Worm (Caenorhabditis elegans) whole organism, late embryonic: ENCODE results near the gene acbp-4.
A peak's percentile ranks its signal among the peaks of the same experiment; 100 is the strongest.

Source experiments
- C08G9.2 ChIP-seq: sonication (generic microtip); optimal IDR thresholded peaks from 2 replicates; lab custom pipeline; 2016; ENCODE audit warnings: mild to moderate bottlenecking, missing genetic modification characterization, moderate library complexity, missing compliant biosample characterization
- F13H6.1 ChIP-seq: sonication (generic microtip); optimal IDR thresholded peaks from 2 replicates; lab custom pipeline; 2016; ENCODE audit warnings: missing genetic modification characterization, missing compliant biosample characterization
- K02D7.2 ChIP-seq: sonication (generic microtip); optimal IDR thresholded peaks from 2 replicates; lab custom pipeline; 2017; ENCODE audit warnings: mild to moderate bottlenecking, missing genetic modification characterization, missing compliant biosample characterization
- K09A11.1 ChIP-seq: sonication (generic microtip); optimal IDR thresholded peaks from 2 replicates; lab custom pipeline; 2017; ENCODE audit warnings: antibody characterized with exemption, mild to moderate bottlenecking, missing genetic modification characterization, missing compliant biosample characterization; ENCODE audit not compliant: insufficient read depth
- T23F11.4 ChIP-seq: fragments of 200-800 bp; sonication (Bioruptor generic); optimal IDR thresholded peaks from 2 replicates; lab custom pipeline; 2018; ENCODE audit warnings: mild to moderate bottlenecking, missing genetic modification characterization, missing compliant biosample characterization
- Y22D7AL.16 ChIP-seq: sonication (generic microtip); optimal IDR thresholded peaks from 2 replicates; lab custom pipeline; 2016; ENCODE audit warnings: missing genetic modification characterization, missing compliant biosample characterization
- ceh-14 ChIP-seq: sonication (generic microtip); optimal IDR thresholded peaks from 2 replicates; lab custom pipeline; 2016; ENCODE audit warnings: missing genotype, missing genetic modification characterization, missing compliant biosample characterization
- ceh-18 ChIP-seq: sonication (generic microtip); optimal IDR thresholded peaks from 2 replicates; lab custom pipeline; 2016; ENCODE audit warnings: missing genetic modification characterization, missing compliant biosample characterization
- ceh-19 ChIP-seq: fragments of 200-800 bp; sonication (Bioruptor generic); optimal IDR thresholded peaks from 2 replicates; lab custom pipeline; 2018; ENCODE audit warnings: mild to moderate bottlenecking, missing genetic modification characterization, missing compliant biosample characterization
- ceh-30 ChIP-seq: fragments of 150-350 bp; optimal IDR thresholded peaks from 2 replicates; lab custom pipeline; 2014; ENCODE audit warnings: missing biosample characterization, missing genetic modification characterization
- ceh-31 ChIP-seq: sonication (generic microtip); optimal IDR thresholded peaks from 2 replicates; lab custom pipeline; 2016; ENCODE audit warnings: missing genetic modification characterization, missing compliant biosample characterization
- ceh-34 ChIP-seq: sonication (generic microtip); optimal IDR thresholded peaks from 2 replicates; lab custom pipeline; 2016; ENCODE audit warnings: mild to moderate bottlenecking, missing genetic modification characterization, missing compliant biosample characterization
- ceh-48 ChIP-seq: sonication (generic microtip); optimal IDR thresholded peaks from 2 replicates; lab custom pipeline; 2016; ENCODE audit warnings: missing genetic modification characterization, inconsistent platforms, missing compliant biosample characterization
- ceh-6 ChIP-seq: fragments of 200-800 bp; sonication (Bioruptor generic); optimal IDR thresholded peaks from 2 replicates; lab custom pipeline; 2018; ENCODE audit warnings: mild to moderate bottlenecking, missing genetic modification characterization, missing compliant biosample characterization
- ceh-9 ChIP-seq: sonication (generic microtip); optimal IDR thresholded peaks from 2 replicates; lab custom pipeline; 2016; ENCODE audit warnings: mild to moderate bottlenecking, missing genetic modification characterization, inconsistent platforms, missing compliant biosample characterization
- ets-4 ChIP-seq: sonication (generic microtip); optimal IDR thresholded peaks from 2 replicates; lab custom pipeline; 2016; ENCODE audit warnings: missing genetic modification characterization, missing compliant biosample characterization
- eyg-1 ChIP-seq: sonication (generic microtip); optimal IDR thresholded peaks from 2 replicates; lab custom pipeline; 2016; ENCODE audit warnings: missing genotype, missing genetic modification characterization, missing compliant biosample characterization
- hlh-13 ChIP-seq: fragments of 200-800 bp; sonication (Bioruptor generic); optimal IDR thresholded peaks from 2 replicates; lab custom pipeline; 2018; ENCODE audit warnings: mild to moderate bottlenecking, missing genetic modification characterization, missing compliant biosample characterization
- hlh-30 ChIP-seq: sonication (generic microtip); optimal IDR thresholded peaks from 2 replicates; lab custom pipeline; 2017; ENCODE audit warnings: antibody characterized with exemption, missing genetic modification characterization, missing compliant biosample characterization; ENCODE audit not compliant: insufficient read depth
- hlh-8 ChIP-seq: sonication (generic microtip); optimal IDR thresholded peaks from 2 replicates; lab custom pipeline; 2016; ENCODE audit warnings: missing genotype, missing genetic modification characterization, missing compliant biosample characterization
- lim-6 ChIP-seq: sonication (generic microtip); optimal IDR thresholded peaks from 2 replicates; lab custom pipeline; 2016; ENCODE audit warnings: missing genetic modification characterization, missing compliant biosample characterization
- lin-11 ChIP-seq: fragments of 200-800 bp; sonication (Bioruptor generic); optimal IDR thresholded peaks from 2 replicates; lab custom pipeline; 2018; ENCODE audit warnings: mild to moderate bottlenecking, missing genetic modification characterization, missing compliant biosample characterization
- mec-3 ChIP-seq: sonication (generic microtip); optimal IDR thresholded peaks from 2 replicates; lab custom pipeline; 2016; ENCODE audit warnings: borderline replicate concordance, missing genetic modification characterization, missing compliant biosample characterization
- nfya-1 ChIP-seq: sonication (generic microtip); optimal IDR thresholded peaks from 2 replicates; lab custom pipeline; 2017; ENCODE audit warnings: missing genetic modification characterization, mild to moderate bottlenecking, missing compliant biosample characterization, antibody characterized with exemption, moderate library complexity
- nhr-11 ChIP-seq: fragments of 150-350 bp; optimal IDR thresholded peaks from 2 replicates; lab custom pipeline; 2014; ENCODE audit warnings: missing biosample characterization, missing genetic modification characterization
- npax-4 ChIP-seq: sonication (generic microtip); optimal IDR thresholded peaks from 2 replicates; lab custom pipeline; 2016; ENCODE audit warnings: missing genetic modification characterization, missing compliant biosample characterization
- pat-9 ChIP-seq: fragments of 200-800 bp; sonication (Bioruptor generic); optimal IDR thresholded peaks from 2 replicates; lab custom pipeline; 2018; ENCODE audit warnings: mild to moderate bottlenecking, missing genetic modification characterization, moderate library complexity, missing compliant biosample characterization
- pha-4 ChIP-seq: fragments of 150-350 bp; optimal IDR thresholded peaks from 2 replicates; lab custom pipeline; 2018; ENCODE audit warnings: missing biosample characterization, missing genetic modification reagents, missing genetic modification characterization
- pros-1 ChIP-seq: fragments of 150-350 bp; optimal IDR thresholded peaks from 2 replicates; lab custom pipeline; 2014; ENCODE audit warnings: missing biosample characterization, missing genetic modification reagents, missing genetic modification characterization
- ref-2 ChIP-seq: sonication (generic microtip); optimal IDR thresholded peaks from 2 replicates; lab custom pipeline; 2016; ENCODE audit warnings: missing genetic modification characterization, missing compliant biosample characterization
- rnt-1 ChIP-seq: sonication (generic microtip); optimal IDR thresholded peaks from 2 replicates; lab custom pipeline; 2016; ENCODE audit warnings: missing genetic modification characterization, missing compliant biosample characterization
- sdc-2 ChIP-seq: sonication (generic microtip); optimal IDR thresholded peaks from 2 replicates; lab custom pipeline; 2016; ENCODE audit warnings: missing genotype, missing genetic modification characterization, missing compliant biosample characterization
- sox-4 ChIP-seq: sonication (generic microtip); optimal IDR thresholded peaks from 2 replicates; lab custom pipeline; 2017; ENCODE audit warnings: mild to moderate bottlenecking, missing genetic modification characterization, inconsistent platforms, missing compliant biosample characterization
- tbx-2 ChIP-seq: sonication (generic microtip); optimal IDR thresholded peaks from 2 replicates; lab custom pipeline; 2016; ENCODE audit warnings: missing genetic modification characterization, missing compliant biosample characterization
- unc-3 ChIP-seq, 2 experiments: fragments of 200-800 bp in 1 of 2; sonication (Bioruptor generic) in 1 of 2; sonication (generic microtip) in 1 of 2; conservative IDR thresholded peaks in 1 of 2; optimal IDR thresholded peaks in 1 of 2; 2 replicates each; pipeline versions ENCODE4 v1.3.6 to Lab custom; 2016 to 2022; ENCODE audit warnings: missing compliant biosample characterization in 2 of 2, missing genetic modification characterization in 2 of 2, missing genetic modification reagents in 1 of 2
- unc-55 ChIP-seq: sonication (generic microtip); optimal IDR thresholded peaks from 2 replicates; lab custom pipeline; 2017; ENCODE audit warnings: missing biosample characterization, missing genetic modification reagents, missing genetic modification characterization
- zip-5 ChIP-seq: sonication (generic microtip); optimal IDR thresholded peaks from 2 replicates; lab custom pipeline; 2016; ENCODE audit warnings: missing genetic modification characterization, missing compliant biosample characterization
- ztf-16 ChIP-seq: sonication (generic microtip); optimal IDR thresholded peaks from 2 replicates; lab custom pipeline; 2017; ENCODE audit warnings: missing genetic modification characterization, missing compliant biosample characterization

The acbp-4 gene

DNA sequence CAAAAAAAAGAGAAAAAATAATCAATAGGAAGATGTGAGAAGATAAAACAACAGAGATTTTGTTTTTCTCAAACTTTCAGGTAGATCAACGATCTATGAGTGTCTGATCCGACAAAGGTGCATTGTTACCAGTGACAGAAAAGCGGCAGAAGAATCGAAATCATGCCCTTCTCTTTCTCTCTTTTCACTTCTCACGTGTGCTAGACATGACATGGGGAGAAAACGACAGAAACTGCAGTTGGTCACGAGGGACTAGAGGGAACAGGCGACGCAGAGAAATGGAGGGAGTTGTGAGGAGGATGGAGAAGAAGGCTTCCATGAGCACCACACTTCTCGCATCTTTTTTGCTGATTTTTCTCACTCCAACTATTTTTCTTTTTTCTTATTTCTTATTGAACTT, 26.3 kb upstream of the acbp-4 start, which contains the start of gene F56C9.10:
TSS of gene F56C9.10 (minus strand) at position 97 of the 400 bp plus-strand sequence.
- TF ChIP-seq unc-55 (GFP tag; lab: Kevin White, UChicago) (peak; percentile 89), hlh-30 (tag; lab: Kevin White, UChicago) (peak; percentile 99), hlh-13 (GFP tag; lab: Kevin White, UChicago) (no peak), T23F11.4 (GFP tag; lab: Kevin White, UChicago) (no peak), tbx-2 (tag; lab: Kevin White, UChicago) (peak; percentile 57), ceh-31 (tag; lab: Kevin White, UChicago) (peak; percentile 56), nfya-1 (peak; percentile 76), pros-1 (tag; lab: Kevin White, UChicago) (peak; percentile 54), ref-2 (peak; percentile 37), ceh-18 (tag; lab: Kevin White, UChicago) (peak; percentile 93), ceh-30 (tag; lab: Kevin White, UChicago) (no peak), ceh-48 (tag; lab: Kevin White, UChicago) (peak; percentile 9), hlh-8 (tag; lab: Kevin White, UChicago) (peak; percentile 51), sdc-2 (peak; percentile 2), sox-4 (no peak), F13H6.1 (tag; lab: Kevin White, UChicago) (no peak), ztf-16 (no peak), rnt-1 (peak; percentile 32)
- TF ChIP-seq, all 69 proteins: peak for 12

DNA sequence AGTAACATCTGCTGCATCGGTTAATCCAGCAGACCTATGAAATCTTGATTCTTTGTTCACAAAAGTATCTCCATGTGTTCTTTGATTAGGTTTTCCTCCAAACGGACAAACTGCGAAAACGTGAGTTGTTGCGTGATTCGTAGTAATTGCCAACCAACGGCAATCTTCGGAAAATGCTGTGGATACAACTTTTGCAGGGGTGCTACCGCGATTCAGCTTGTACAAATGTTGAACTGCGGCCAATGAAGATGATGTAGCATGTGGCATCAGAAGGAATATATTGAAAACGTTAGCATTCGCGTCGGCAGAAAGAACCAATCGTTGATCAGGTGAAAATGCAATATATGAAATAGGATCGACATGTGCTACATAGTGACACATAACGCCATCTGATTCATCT, 22.8 kb upstream of the acbp-4 start:
- TF ChIP-seq npax-4 (tag; lab: Kevin White, UChicago) (no peak), eyg-1 (tag; lab: Kevin White, UChicago) (no peak), lim-6 (no peak), ceh-48 (tag; lab: Kevin White, UChicago) (no peak), pha-4 (tag; lab: Kevin White, UChicago) (no peak), ets-4 (tag; lab: Kevin White, UChicago) (no peak), ceh-9 (tag; lab: Kevin White, UChicago) (no peak)

DNA sequence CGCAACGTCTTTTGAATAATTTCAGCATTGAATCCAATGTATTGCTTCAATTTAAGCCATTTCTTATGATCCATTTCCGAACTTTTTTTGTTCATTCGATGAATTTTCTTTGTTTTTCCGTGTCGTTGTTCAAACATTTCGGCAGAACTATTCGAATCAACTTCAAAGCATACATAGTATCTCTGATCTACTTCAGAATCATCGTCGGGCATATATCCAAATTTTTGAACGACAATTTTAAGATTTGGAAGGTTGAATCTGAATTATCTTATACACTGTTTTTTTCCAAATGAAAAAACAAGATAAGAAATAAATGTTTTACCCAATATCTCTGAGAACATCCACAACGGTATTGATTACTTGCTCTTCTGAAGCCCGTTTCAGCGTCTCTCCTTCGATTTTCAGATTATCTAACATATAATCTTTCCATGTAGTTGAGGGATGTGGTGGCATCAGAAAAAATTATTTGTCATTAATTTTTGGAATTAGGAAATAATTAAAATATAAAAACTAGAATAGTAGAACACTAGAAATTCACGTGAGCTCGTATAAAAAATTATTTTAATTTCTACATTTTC, 20.3 kb upstream of the acbp-4 start, which contains the start of gene lab-2:
TSS of gene lab-2 (minus strand) at position 453 of the 578 bp plus-strand sequence.
- TF ChIP-seq K02D7.2 (tag; lab: Kevin White, UChicago) (no peak), F13H6.1 (tag; lab: Kevin White, UChicago) (no peak), Y22D7AL.16 (tag; lab: Kevin White, UChicago) (no peak), unc-3 (GFP tag; conservative IDR thresholded peaks at IDR 0.05; lab: Robert Waterston, UW) (no peak), unc-3 (tag; optimal IDR thresholded peaks at IDR 0.05; lab: Kevin White, UChicago) (no peak), nhr-11 (tag; lab: Kevin White, UChicago) (no peak), ceh-34 (no peak)

DNA sequence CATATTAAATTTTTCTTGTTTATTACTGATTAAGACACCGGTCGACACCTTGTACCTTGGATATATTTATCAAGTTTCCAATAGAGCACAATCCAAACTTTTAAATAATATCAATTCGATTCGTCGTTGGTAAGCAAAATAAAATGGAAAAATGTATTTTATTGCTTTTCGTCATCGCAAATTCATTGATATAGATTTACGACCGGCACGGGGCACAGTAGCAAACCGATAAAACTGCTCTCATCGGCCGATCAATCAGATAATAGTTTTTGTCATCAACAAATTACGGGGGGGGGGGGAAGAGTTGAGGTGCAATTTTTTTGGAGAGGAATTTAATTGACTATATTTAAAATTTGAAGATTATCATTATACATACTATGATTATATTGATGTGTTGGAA, 14.4 kb upstream of the acbp-4 start:
- TF ChIP-seq mec-3 (tag; lab: Kevin White, UChicago) = no peak
- TF ChIP-seq C08G9.2 (tag; lab: Kevin White, UChicago) = no peak
- no peak for TF ChIP-seq tbx-2 (tag; lab: Kevin White, UChicago)
- no peak for TF ChIP-seq zip-5 (tag; lab: Kevin White, UChicago)
- no peak for TF ChIP-seq ceh-14 (tag; lab: Kevin White, UChicago)
- TF ChIP-seq npax-4 (tag; lab: Kevin White, UChicago) = no peak
- TF ChIP-seq ceh-30 (tag; lab: Kevin White, UChicago) = no peak
- no peak for TF ChIP-seq ceh-19
- TF ChIP-seq pat-9 (tag; lab: Kevin White, UChicago) = no peak
- no peak for TF ChIP-seq ceh-48 (tag; lab: Kevin White, UChicago)
- no peak for TF ChIP-seq lin-11 (tag; lab: Kevin White, UChicago)
- no peak for TF ChIP-seq ceh-6 (GFP tag; lab: Kevin White, UChicago)
- TF ChIP-seq K09A11.1 (tag; lab: Kevin White, UChicago) = no peak
- TF ChIP-seq ceh-31 (tag; lab: Kevin White, UChicago) = no peak
- no peak for TF ChIP-seq sox-4
- TF ChIP-seq T23F11.4 (GFP tag; lab: Kevin White, UChicago) = no peak
- no peak for TF ChIP-seq F13H6.1 (tag; lab: Kevin White, UChicago)
